Worm (Caenorhabditis elegans): ENCODE results near the gene tmed-1.

The tmed-1 gene

DNA sequence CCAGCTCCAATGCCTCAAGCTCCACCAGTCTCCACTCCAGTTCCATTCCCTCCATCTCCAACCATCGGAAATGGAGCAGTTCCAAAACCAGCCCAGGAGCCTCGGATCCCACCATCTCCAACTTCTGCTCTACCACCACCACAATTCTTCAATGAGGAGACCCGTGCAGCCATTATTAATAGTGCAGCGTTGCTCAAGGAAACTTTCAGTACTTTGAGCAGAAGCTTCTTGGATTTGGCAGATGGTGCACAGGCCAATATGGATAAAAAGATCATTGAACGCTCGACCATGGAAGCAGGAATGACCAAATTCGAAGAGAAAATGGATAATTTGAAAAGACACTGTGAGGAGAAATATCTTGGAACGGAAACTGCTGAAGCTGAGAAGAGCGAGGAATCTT, 42.5 kb downstream of the tmed-1 start:
- TF ChIP-seq him-1 (tag; optimal IDR thresholded peaks at IDR 0.05) (no peak), W03F9.2 (tag; optimal IDR thresholded peaks at IDR 0.05) (no peak), dao-5 (tag; optimal IDR thresholded peaks at IDR 0.05) (no peak)

DNA sequence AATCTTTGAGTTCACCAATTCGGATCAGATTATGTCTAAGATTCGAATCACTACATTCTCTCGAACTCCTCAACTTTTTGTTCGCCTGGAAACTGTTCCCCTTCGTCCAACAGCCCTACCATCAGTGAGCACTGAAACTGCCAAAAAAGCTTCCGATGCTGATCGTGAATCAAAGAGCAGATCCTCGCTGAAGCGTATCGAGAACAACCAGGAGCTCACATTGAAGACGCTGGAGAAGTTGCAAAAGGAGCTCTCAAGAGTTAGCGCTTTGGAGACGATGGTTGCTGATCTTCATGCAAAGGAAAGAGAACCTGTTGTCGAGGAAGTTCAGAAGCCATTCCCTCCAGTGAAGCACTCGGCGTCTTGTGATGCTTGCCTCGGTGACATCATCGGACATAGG, 43.2 kb downstream of the tmed-1 start:
- TF ChIP-seq him-1 (tag; optimal IDR thresholded peaks at IDR 0.05) (no peak), dao-5 (tag; optimal IDR thresholded peaks at IDR 0.05) (no peak), W03F9.2 (tag; optimal IDR thresholded peaks at IDR 0.05) (no peak)

DNA sequence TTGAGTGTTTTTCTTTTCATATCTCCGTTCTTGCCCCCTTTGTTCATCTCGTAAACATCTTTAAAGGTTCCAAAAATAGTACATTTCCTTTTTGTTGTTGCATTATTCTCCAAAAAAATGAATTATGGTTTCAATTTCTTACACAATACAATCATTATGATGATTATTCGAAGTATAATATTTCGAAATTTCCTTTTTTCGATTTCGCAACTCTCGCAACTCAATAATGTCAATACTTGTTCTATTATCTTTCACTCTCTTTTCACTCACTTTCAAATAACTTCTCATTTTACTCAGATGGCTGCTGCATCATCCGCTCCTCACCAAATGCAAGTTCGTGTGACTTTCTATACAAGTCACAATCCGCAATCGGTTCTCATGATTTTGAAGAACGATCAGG, 44.0 kb downstream of the tmed-1 start, which contains the start of gene sqst-1:
TSS of gene sqst-1 (plus strand) at position 298 of the 400 bp plus-strand sequence.
- TF ChIP-seq him-1 (tag; optimal IDR thresholded peaks at IDR 0.05) (no peak), dao-5 (tag; optimal IDR thresholded peaks at IDR 0.05) (no peak), W03F9.2 (tag; optimal IDR thresholded peaks at IDR 0.05) (peak; percentile 12)

DNA sequence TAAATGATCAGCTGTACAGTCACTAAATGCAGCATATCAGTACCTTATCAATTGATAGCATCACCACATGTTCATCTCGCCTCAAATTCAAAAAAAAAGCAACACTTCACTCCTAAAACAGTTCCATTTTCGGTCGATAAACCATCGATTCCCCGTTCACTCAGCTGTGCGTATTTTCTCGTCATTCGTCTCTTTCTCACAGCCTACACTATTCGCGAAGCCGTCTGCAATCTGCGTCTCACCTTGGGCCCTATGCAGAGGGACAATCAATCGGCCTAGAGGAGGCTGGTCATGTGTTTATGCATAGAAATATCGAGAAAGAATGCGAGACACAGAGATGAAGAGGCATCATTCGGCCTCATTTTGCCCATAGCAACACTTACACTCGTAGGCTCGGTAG, 45.6 kb downstream of the tmed-1 start:
- TF ChIP-seq him-1 (tag; optimal IDR thresholded peaks at IDR 0.05), result peak; percentile 8
- peak; percentile 2 for TF ChIP-seq W03F9.2 (tag; optimal IDR thresholded peaks at IDR 0.05)
- peak; percentile 66 for TF ChIP-seq dao-5 (tag; optimal IDR thresholded peaks at IDR 0.05)

DNA sequence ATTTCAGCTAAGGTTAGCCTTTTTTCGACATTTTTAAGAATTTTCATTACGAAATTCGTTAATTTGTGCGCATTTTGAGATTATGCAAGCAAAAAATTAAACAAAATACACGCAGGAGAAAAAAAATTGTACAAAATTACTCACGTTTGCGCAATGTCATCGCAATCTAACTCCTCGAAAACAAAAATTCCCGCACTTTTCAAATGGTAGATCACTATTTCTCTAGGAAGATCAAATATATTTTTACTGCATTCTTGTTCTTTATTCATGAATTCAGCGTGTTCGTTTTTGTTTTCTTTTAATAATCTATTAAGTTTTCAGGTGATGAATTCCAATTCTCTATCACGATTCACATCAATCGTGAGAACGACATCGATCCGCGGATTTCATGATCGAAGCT, 47.0 kb downstream of the tmed-1 start, which contains the start of the genes T12G3.6 and mrpl-51:
TSS of gene T12G3.6 (minus strand) at position 269 of the 400 bp plus-strand sequence.
TSS of gene mrpl-51 (plus strand) at position 322 of the 400 bp plus-strand sequence.
- TF ChIP-seq W03F9.2 (tag; optimal IDR thresholded peaks at IDR 0.05) (no peak), him-1 (tag; optimal IDR thresholded peaks at IDR 0.05) (no peak), dao-5 (tag; optimal IDR thresholded peaks at IDR 0.05) (no peak)

DNA sequence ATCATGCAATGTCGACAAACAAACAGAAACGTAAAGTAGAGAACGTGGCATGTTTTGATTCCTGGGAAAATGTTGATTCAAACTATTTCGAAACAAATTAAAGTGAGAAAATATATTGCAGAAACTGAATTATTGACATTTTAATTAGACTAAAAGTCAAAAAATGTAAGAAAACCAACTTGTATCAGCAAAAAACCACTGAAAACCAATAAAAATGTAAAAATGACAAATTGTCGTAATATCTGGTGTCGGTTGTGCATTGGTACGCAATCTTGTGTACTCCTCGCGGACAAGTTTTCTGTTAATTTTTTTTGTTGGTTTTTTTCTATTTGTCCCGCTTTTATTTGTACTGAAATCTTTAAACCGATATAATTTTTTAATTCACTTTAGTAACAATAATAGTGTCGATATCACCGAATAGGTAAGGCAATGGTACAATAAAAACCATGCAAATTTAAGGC, 48.2 kb downstream of the tmed-1 start, which contains the start of gene T12G3.11:
TSS of gene T12G3.11 (minus strand) at position 51 of the 461 bp plus-strand sequence.
- TF ChIP-seq W03F9.2 (tag; optimal IDR thresholded peaks at IDR 0.05) (peak; percentile 58), him-1 (tag; optimal IDR thresholded peaks at IDR 0.05) (no peak), dao-5 (tag; optimal IDR thresholded peaks at IDR 0.05) (no peak)

DNA sequence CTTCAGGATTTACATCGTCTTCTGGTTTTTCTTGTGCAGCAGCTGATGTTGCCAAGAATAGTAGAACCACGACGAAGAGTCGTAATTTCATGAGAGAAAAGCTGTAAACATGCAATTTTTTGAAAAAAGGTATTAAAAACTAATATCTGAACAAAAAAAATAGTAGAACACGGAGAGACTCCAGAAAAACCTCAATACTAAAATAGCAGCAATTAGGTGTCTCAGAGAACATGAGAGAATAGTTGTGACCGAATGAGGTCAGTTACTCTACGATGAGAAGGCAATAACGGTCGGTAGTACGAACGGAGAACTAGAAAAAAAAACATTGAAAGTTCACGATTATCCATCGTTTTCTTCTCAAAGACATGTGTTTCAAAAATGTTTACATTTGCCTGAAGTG, 48.9 kb downstream of the tmed-1 start, which contains the start of gene tgn-38:
TSS of gene tgn-38 (minus strand) at position 101 of the 400 bp plus-strand sequence.
- no peak for TF ChIP-seq W03F9.2 (tag; optimal IDR thresholded peaks at IDR 0.05)
- no peak for TF ChIP-seq dao-5 (tag; optimal IDR thresholded peaks at IDR 0.05)
- no peak for TF ChIP-seq him-1 (tag; optimal IDR thresholded peaks at IDR 0.05)
